Worm (Caenorhabditis elegans) whole organism, L1 larva: Measurements from ENCODE around the gene elt-6.

Source experiments
- Y116A8C.19 ChIP-seq: sonication (generic microtip); optimal IDR thresholded peaks from 2 replicates; lab custom pipeline; 2016; ENCODE audit warnings: missing compliant biosample characterization, missing genetic modification characterization, borderline replicate concordance
- aly-2 ChIP-seq: fragments of 150-350 bp; optimal IDR thresholded peaks from 2 replicates; lab custom pipeline; 2014; ENCODE audit warnings: missing biosample characterization, missing genetic modification characterization
- ama-1 ChIP-seq: fragments of 150-350 bp; optimal IDR thresholded peaks from 2 replicates; lab custom pipeline; 2014
- ceh-63 ChIP-seq: fragments of 200-800 bp; sonication (Bioruptor generic); optimal IDR thresholded peaks from 2 replicates; lab custom pipeline; 2018; ENCODE audit warnings: mild to moderate bottlenecking, missing genetic modification characterization, missing compliant biosample characterization
- ces-1 ChIP-seq: fragments of 150-350 bp; optimal IDR thresholded peaks from 2 replicates; lab custom pipeline; 2014; ENCODE audit warnings: missing biosample characterization, missing genetic modification reagents, missing genetic modification characterization
- efl-3 ChIP-seq: fragments of 200-800 bp; sonication (Bioruptor generic); optimal IDR thresholded peaks from 2 replicates; lab custom pipeline; 2018; ENCODE audit warnings: mild to moderate bottlenecking, missing genetic modification characterization, missing compliant biosample characterization
- jun-1 ChIP-seq: fragments of 150-350 bp; optimal IDR thresholded peaks from 2 replicates; lab custom pipeline; 2014; ENCODE audit warnings: missing biosample characterization, missing genetic modification reagents, missing genetic modification characterization
- mab-9 ChIP-seq: fragments of 200-800 bp; sonication (Bioruptor generic); IDR thresholded peaks from 2 replicates; pipeline ENCODE4 v1.3.6; 2022; ENCODE audit warnings: missing genetic modification reagents, missing genetic modification characterization, missing compliant biosample characterization
- pqm-1 ChIP-seq: sonication (generic microtip); optimal IDR thresholded peaks from 3 replicates; lab custom pipeline; 2017; ENCODE audit warnings: missing biosample characterization, missing genetic modification characterization
- skn-1 ChIP-seq: fragments of 150-350 bp; optimal IDR thresholded peaks from 2 replicates; lab custom pipeline; 2014; ENCODE audit warnings: missing biosample characterization, missing genetic modification characterization
- snu-23 ChIP-seq: sonication (generic microtip); optimal IDR thresholded peaks from 2 replicates; lab custom pipeline; 2016; ENCODE audit warnings: missing genetic modification characterization, missing compliant biosample characterization

DNA sequence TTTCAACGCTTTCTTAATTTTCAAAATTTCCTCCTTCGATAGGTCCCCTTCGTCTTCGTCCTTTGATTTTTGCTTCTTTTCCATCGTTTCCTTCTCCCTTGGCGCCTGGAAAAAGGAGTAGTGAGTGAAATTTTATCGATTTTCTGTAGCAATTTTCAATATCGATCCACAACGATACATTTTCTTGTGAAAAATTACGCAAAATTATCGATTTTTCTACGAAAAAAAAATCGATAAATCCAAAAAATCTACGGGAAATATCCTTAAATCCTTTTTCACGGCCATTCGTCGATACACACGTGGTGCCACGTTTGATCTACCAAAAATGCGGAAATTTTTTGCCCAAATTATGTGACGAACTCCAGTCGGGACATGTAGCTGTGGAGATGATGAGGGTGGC lies 53.3 kb downstream of the elt-6 start:
- no peak for TF ChIP-seq snu-23 (GFP tag; lab: Kevin White, UChicago)
- no peak for TF ChIP-seq ceh-63 (GFP tag; lab: Kevin White, UChicago)
- no peak for TF ChIP-seq mab-9 (GFP tag; lab: Robert Waterston, UW)
- TF ChIP-seq ama-1 (lab: Kevin White, UChicago), result no peak
- TF ChIP-seq pqm-1 (tag; lab: Kevin White, UChicago), result no peak
- TF ChIP-seq Y116A8C.19 (tag; lab: Kevin White, UChicago), result no peak
- no peak for TF ChIP-seq ces-1 (GFP tag; lab: Kevin White, UChicago)
- TF ChIP-seq efl-3 (GFP tag; lab: Kevin White, UChicago), result no peak
- TF ChIP-seq aly-2, result no peak
- TF ChIP-seq skn-1 (tag; lab: Kevin White, UChicago), result no peak
- TF ChIP-seq jun-1 (tag; lab: Kevin White, UChicago), result no peak
